Worm (Caenorhabditis elegans) whole organism, L4/young adult: ENCODE data around the gene M02F4.1.

Experiments
- W03F9.2 ChIP-seq: fragments of 150-350 bp; optimal IDR thresholded peaks from 2 replicates; lab custom pipeline; 2014; ENCODE audit warnings: missing biosample characterization, missing genetic modification characterization
- dao-5 ChIP-seq: sonication (generic microtip); optimal IDR thresholded peaks from 2 replicates; lab custom pipeline; 2016; ENCODE audit warnings: missing genotype, missing genetic modification characterization, moderate library complexity, missing compliant biosample characterization
- him-1 ChIP-seq: sonication (generic microtip); optimal IDR thresholded peaks from 2 replicates; lab custom pipeline; 2016; ENCODE audit warnings: missing genotype, missing genetic modification reagents, missing genetic modification characterization, missing compliant biosample characterization

ce11 chrX:3034203-3034602 is 5.3 kb upstream of the M02F4.1 start, which contains the start of gene M02F4.2:
- TF ChIP-seq him-1 (no peak), dao-5 (tag; lab: Kevin White, UChicago) (no peak), W03F9.2 (no peak)
